Worm (Caenorhabditis elegans) whole organism, L2 larva: Measurements from ENCODE around the gene mlc-6.
A peak's percentile ranks its signal among the peaks of the same experiment; 100 is the strongest.

ENCODE experiments used
- C34F6.9 ChIP-seq: fragments of 150-350 bp; optimal IDR thresholded peaks from 2 replicates; lab custom pipeline; 2014; ENCODE audit warnings: missing biosample characterization, missing genetic modification characterization
- Y55F3AM.14 ChIP-seq: fragments of 200-800 bp; sonication (Bioruptor generic); optimal IDR thresholded peaks from 2 replicates; lab custom pipeline; 2018; ENCODE audit warnings: mild to moderate bottlenecking, missing genetic modification characterization, missing compliant biosample characterization
- ZK546.5 ChIP-seq: sonication (generic microtip); optimal IDR thresholded peaks from 2 replicates; lab custom pipeline; 2017; ENCODE audit warnings: missing biosample characterization, missing genetic modification characterization
- ama-1 ChIP-seq: fragments of 150-350 bp; optimal IDR thresholded peaks from 2 replicates; lab custom pipeline; 2018; ENCODE audit warnings: inconsistent platforms
- blmp-1 ChIP-seq: sonication (generic microtip); optimal IDR thresholded peaks from 2 replicates; lab custom pipeline; 2017; ENCODE audit warnings: missing genetic modification characterization, mild to moderate bottlenecking, missing compliant biosample characterization, antibody characterized with exemption, moderate library complexity; ENCODE audit not compliant: insufficient read depth
- ceh-16 ChIP-seq: fragments of 150-350 bp; optimal IDR thresholded peaks from 2 replicates; lab custom pipeline; 2014; ENCODE audit warnings: missing biosample characterization, missing genetic modification characterization
- ceh-82 ChIP-seq: fragments of 150-350 bp; optimal IDR thresholded peaks from 2 replicates; lab custom pipeline; 2014; ENCODE audit warnings: missing biosample characterization, missing genetic modification characterization
- crh-2 ChIP-seq: sonication (generic microtip); optimal IDR thresholded peaks from 2 replicates; lab custom pipeline; 2017; ENCODE audit warnings: missing biosample characterization, missing genetic modification characterization
- dmd-4 ChIP-seq: sonication (generic microtip); optimal IDR thresholded peaks from 2 replicates; lab custom pipeline; 2017; ENCODE audit warnings: missing biosample characterization, missing genetic modification characterization
- egl-27 ChIP-seq: sonication (generic microtip); optimal IDR thresholded peaks from 3 replicates; lab custom pipeline; 2017; ENCODE audit warnings: missing biosample characterization, missing genetic modification reagents, missing genetic modification characterization
- elt-3 ChIP-seq: sonication (generic microtip); optimal IDR thresholded peaks from 2 replicates; lab custom pipeline; 2017; ENCODE audit warnings: missing biosample characterization, missing genetic modification characterization
- lin-11 ChIP-seq: fragments of 150-350 bp; sonication (generic microtip); optimal IDR thresholded peaks from 2 replicates; lab custom pipeline; 2014; ENCODE audit warnings: missing biosample characterization, missing genetic modification characterization, inconsistent platforms, mixed read lengths
- mab-5 ChIP-seq: fragments of 150-350 bp; optimal IDR thresholded peaks from 2 replicates; lab custom pipeline; 2014; ENCODE audit warnings: missing biosample characterization, missing genetic modification characterization
- nhr-10 ChIP-seq: sonication (generic microtip); optimal IDR thresholded peaks from 2 replicates; lab custom pipeline; 2017; ENCODE audit warnings: missing biosample characterization, missing genetic modification characterization
- nhr-11 ChIP-seq: fragments of 150-350 bp; optimal IDR thresholded peaks from 2 replicates; lab custom pipeline; 2014; ENCODE audit warnings: missing biosample characterization, missing genetic modification characterization
- nhr-12 ChIP-seq: fragments of 150-350 bp; optimal IDR thresholded peaks from 2 replicates; lab custom pipeline; 2014; ENCODE audit warnings: missing biosample characterization, missing genetic modification characterization
- nhr-129 ChIP-seq: fragments of 150-350 bp; optimal IDR thresholded peaks from 2 replicates; lab custom pipeline; 2014; ENCODE audit warnings: missing biosample characterization, missing genetic modification characterization
- nhr-21 ChIP-seq: fragments of 150-350 bp; optimal IDR thresholded peaks from 2 replicates; lab custom pipeline; 2014; ENCODE audit warnings: missing biosample characterization, missing genetic modification characterization
- nhr-23 ChIP-seq: fragments of 150-350 bp; optimal IDR thresholded peaks from 2 replicates; lab custom pipeline; 2014; ENCODE audit warnings: missing biosample characterization, missing genetic modification reagents, missing genetic modification characterization
- nhr-237 ChIP-seq: fragments of 150-350 bp; optimal IDR thresholded peaks from 2 replicates; lab custom pipeline; 2014; ENCODE audit warnings: missing biosample characterization, missing genetic modification characterization
- nhr-25 ChIP-seq: fragments of 150-350 bp; sonication (generic microtip); optimal IDR thresholded peaks from 3 replicates; lab custom pipeline; 2014; ENCODE audit warnings: missing biosample characterization, missing genetic modification characterization
- nhr-6 ChIP-seq: fragments of 150-350 bp; optimal IDR thresholded peaks from 2 replicates; lab custom pipeline; 2014; ENCODE audit warnings: missing biosample characterization, missing genetic modification characterization
- nhr-77 ChIP-seq: fragments of 150-350 bp; optimal IDR thresholded peaks from 2 replicates; lab custom pipeline; 2014; ENCODE audit warnings: missing biosample characterization, missing genetic modification characterization
- peb-1 ChIP-seq: fragments of 150-350 bp; optimal IDR thresholded peaks from 2 replicates; lab custom pipeline; 2014; ENCODE audit warnings: missing biosample characterization, missing genetic modification characterization
- skn-1 ChIP-seq: sonication (generic microtip); optimal IDR thresholded peaks from 2 replicates; lab custom pipeline; 2017; ENCODE audit warnings: missing biosample characterization, missing genetic modification characterization
- sma-3 ChIP-seq: sonication (generic microtip); optimal IDR thresholded peaks from 2 replicates; lab custom pipeline; 2016; ENCODE audit warnings: missing genetic modification reagents, missing genetic modification characterization, missing compliant biosample characterization
- sma-9 ChIP-seq, 2 experiments: fragments of 150-350 bp in 1 of 2; sonication (generic microtip) in 1 of 2; optimal IDR thresholded peaks; 2 replicates each; lab custom pipeline; 2014 to 2016; ENCODE audit warnings: missing genetic modification characterization in 2 of 2, mild to moderate bottlenecking in 1 of 2, missing biosample characterization in 1 of 2, missing compliant biosample characterization in 1 of 2, missing genetic modification reagents in 1 of 2, moderate library complexity in 1 of 2
- snpc-4 ChIP-seq: fragments of 150-350 bp; optimal IDR thresholded peaks from 2 replicates; lab custom pipeline; 2014; ENCODE audit warnings: missing biosample characterization, missing genetic modification characterization
- unc-39 ChIP-seq: fragments of 150-350 bp; optimal IDR thresholded peaks from 2 replicates; lab custom pipeline; 2014; ENCODE audit warnings: missing biosample characterization, missing genetic modification characterization
- unc-62 ChIP-seq: fragments of 150-350 bp; optimal IDR thresholded peaks from 2 replicates; lab custom pipeline; 2014; ENCODE audit warnings: missing biosample characterization, missing genetic modification reagents, missing genetic modification characterization
- zag-1 ChIP-seq: fragments of 150-350 bp; optimal IDR thresholded peaks from 2 replicates; lab custom pipeline; 2014; ENCODE audit warnings: missing biosample characterization, missing genetic modification characterization
- ztf-4 ChIP-seq: fragments of 150-350 bp; optimal IDR thresholded peaks from 2 replicates; lab custom pipeline; 2014; ENCODE audit warnings: missing biosample characterization, missing genetic modification characterization

Gene mlc-6

DNA sequence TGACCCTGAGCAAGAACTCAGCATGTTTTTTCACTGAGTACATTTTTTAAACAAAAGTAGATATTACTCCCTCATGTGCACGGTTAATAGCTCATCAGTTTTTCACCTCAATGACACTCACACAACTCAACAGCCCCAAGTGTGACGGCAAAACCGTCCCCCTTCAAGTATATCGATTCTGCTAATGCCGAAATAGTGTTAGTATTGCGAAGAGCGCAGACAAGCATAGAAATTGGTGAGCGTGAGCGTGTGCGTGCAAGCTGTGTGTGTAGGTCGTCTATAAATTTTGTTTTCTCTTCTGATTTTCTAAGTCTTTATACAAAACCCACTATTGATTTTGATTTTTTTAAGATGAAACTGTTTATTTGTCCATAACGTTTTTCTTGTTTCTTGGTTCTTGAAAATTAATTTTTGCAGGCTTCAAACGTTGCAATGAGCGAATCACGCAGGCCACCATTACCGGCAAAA is 8.1 kb downstream of the mlc-6 start, which contains the start of gene K04C1.2 (continued):
- no peak for TF ChIP-seq nhr-237 (tag; lab: Kevin White, UChicago)

DNA sequence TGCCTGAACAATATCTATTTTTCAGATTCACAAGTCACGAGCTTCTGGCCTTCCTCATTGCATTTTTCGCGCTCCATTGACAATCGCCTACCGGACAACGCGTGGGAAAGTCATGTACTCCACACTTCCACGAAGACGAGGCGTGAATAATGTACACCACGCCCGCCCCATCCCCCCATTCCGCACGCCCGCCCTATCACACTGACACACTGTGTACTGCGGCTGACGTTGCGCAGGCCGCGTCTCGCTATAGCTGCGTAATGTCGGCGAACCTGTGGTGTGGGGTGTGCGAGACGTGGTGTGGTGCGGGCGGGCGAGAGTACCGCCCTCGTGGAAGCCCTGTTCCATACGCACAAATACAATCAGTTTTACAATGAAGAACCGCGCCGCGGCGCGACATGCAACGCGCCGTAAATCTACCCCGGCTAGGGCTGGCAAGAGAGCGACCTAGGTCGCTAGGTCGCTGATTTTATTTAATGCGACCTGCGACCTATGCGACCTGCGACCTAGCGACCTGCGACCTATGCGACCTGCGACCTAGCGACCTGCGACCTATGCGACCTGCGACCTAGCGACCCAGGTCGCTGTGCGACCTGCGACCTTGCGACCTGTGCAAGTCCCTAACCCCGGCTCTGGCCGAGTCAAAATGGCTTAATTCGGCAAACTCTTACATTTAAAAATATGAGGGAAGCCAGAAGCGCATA is 10.1 kb downstream of the mlc-6 start:
- no peak for TF ChIP-seq sma-3 (GFP tag; lab: Kevin White, UChicago)
- no peak for TF ChIP-seq mab-5 (tag; lab: Kevin White, UChicago)
- TF ChIP-seq ceh-82 (tag; lab: Kevin White, UChicago): no peak
- no peak for TF ChIP-seq unc-39 (tag; lab: Kevin White, UChicago)
- TF ChIP-seq nhr-129 (tag; lab: Kevin White, UChicago): no peak

DNA sequence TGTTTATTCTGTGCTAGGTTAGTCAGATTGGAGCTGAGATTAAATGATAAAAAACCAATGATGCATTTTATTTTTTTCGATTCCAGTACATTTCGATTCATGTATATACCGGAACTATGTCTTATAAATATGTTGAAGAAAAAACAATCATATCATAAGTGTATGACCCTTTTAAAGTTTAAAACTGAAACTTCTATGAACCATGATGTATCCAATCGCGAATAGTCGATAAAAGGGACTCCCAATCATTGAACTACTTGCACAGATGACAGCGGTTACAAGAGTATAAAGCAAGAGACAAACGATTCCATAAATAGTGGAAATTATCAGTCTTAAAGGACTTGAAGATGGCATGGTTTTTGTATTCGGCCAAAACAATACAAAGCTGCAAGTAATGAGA is 11.5 kb downstream of the mlc-6 start, which contains the start of gene srg-37:
Gene srg-37 (minus strand): TSS at position 101 of the 400 bp plus-strand sequence.
- TF ChIP-seq snpc-4 (tag; lab: Kevin White, UChicago): no peak
- no peak for TF ChIP-seq nhr-6 (tag; lab: Kevin White, UChicago)
- TF ChIP-seq nhr-10 (tag; lab: Kevin White, UChicago): no peak
- TF ChIP-seq skn-1 (tag; lab: Kevin White, UChicago): no peak

DNA sequence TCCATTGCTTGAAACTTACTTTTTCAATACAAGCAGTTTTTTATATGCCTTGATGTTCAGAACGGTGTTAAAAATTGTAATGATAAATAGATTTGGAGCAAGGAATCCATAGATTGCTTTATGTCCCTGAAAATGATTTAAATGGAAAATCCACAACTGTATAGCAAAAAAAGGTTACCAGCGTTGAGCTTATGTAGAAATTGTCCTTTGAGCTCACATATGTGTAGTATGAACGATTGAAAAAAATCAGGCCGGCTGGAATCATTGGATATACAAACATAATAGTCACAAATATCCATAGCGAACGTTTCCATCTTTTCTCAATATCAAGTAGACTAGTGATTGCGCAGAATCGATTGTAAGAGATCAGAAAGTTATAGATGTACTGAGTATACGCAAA is 12.1 kb downstream of the mlc-6 start, which contains the start of gene srg-36:
Gene srg-36 (minus strand): TSS at position 101 of the 400 bp plus-strand sequence.
- TF ChIP-seq skn-1 (tag; lab: Kevin White, UChicago) (no peak), nhr-77 (no peak), nhr-129 (tag; lab: Kevin White, UChicago) (no peak), elt-3 (tag; lab: Kevin White, UChicago) (no peak), unc-62 (GFP tag; lab: Kevin White, UChicago) (no peak), C34F6.9 (no peak), lin-11 (tag; lab: Kevin White, UChicago) (no peak), dmd-4 (no peak), nhr-23 (tag; lab: Kevin White, UChicago) (no peak), Y55F3AM.14 (GFP tag; lab: Kevin White, UChicago) (no peak), nhr-11 (no peak), nhr-10 (tag; lab: Kevin White, UChicago) (no peak), blmp-1 (tag; lab: Kevin White, UChicago) (no peak), ZK546.5 (tag; lab: Kevin White, UChicago) (no peak), nhr-12 (tag; lab: Kevin White, UChicago) (no peak)

DNA sequence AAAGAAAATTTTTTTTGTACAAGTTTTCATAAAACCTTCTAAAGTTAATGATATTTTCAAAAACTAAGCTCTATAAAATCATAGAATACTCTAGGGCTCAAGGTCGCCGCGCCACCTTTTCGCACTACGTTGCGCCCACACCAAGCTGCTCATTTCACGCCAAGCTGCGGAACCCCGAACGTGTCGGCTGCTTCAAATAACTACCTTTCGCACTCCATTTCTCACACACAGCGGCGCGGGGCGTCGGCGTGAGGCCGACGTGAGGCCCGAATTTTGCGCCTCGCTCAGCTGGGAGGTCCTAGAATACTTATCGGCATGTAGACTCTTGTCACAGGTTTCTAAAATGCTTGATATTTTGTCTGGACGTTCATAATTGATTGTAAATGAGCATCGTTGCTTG is 14.4 kb downstream of the mlc-6 start:
- no peak for TF ChIP-seq sma-9 (GFP tag; optimal IDR thresholded peaks at IDR 0.05; lab: Kevin White, UChicago)
- no peak for TF ChIP-seq sma-9 (tag; optimal IDR thresholded peaks at IDR 0.05; lab: Kevin White, UChicago)
- TF ChIP-seq ceh-16: no peak
- no peak for TF ChIP-seq egl-27 (tag; lab: Kevin White, UChicago)
- TF ChIP-seq ztf-4 (tag; lab: Kevin White, UChicago): no peak
- TF ChIP-seq peb-1: no peak
- TF ChIP-seq mab-5 (tag; lab: Kevin White, UChicago): no peak
- TF ChIP-seq zag-1: no peak
- TF ChIP-seq crh-2 (tag; lab: Kevin White, UChicago): no peak
- TF ChIP-seq Y55F3AM.14 (GFP tag; lab: Kevin White, UChicago): no peak

DNA sequence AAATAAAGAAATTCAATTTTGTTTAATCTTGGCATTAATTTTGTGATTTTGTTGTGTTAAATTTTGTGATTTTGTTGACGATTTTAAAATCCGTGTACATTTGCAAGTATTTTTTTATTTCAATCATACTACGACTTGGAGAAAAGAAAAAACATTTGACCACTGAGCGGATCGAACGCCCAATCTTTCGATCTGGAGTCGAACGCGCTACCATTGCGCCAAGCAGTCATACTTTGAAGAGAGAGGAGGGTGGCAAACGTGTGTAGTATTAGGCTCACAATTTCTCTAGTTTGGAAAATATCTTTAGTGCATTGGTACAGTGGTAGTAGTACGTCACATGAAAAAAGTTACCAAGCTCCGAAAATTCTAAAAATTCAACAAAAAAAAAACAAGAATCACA is 17.7 kb downstream of the mlc-6 start:
- TF ChIP-seq C34F6.9: no peak
- TF ChIP-seq nhr-129 (tag; lab: Kevin White, UChicago): peak; percentile 21
- peak; percentile 15 for TF ChIP-seq crh-2 (tag; lab: Kevin White, UChicago)
- TF ChIP-seq egl-27 (tag; lab: Kevin White, UChicago): peak; percentile 2
- no peak for TF ChIP-seq nhr-77
- no peak for TF ChIP-seq mab-5 (tag; lab: Kevin White, UChicago)
- no peak for TF ChIP-seq ama-1 (lab: Kevin White, UChicago)
- TF ChIP-seq sma-3 (GFP tag; lab: Kevin White, UChicago): peak; percentile 8
- no peak for TF ChIP-seq nhr-6 (tag; lab: Kevin White, UChicago)
- TF ChIP-seq sma-9 (GFP tag; optimal IDR thresholded peaks at IDR 0.05; lab: Kevin White, UChicago): peak; percentile 38
- no peak for TF ChIP-seq sma-9 (tag; optimal IDR thresholded peaks at IDR 0.05; lab: Kevin White, UChicago)
- TF ChIP-seq Y55F3AM.14 (GFP tag; lab: Kevin White, UChicago): no peak
- TF ChIP-seq nhr-12 (tag; lab: Kevin White, UChicago): no peak
- peak; percentile 20 for TF ChIP-seq nhr-21 (tag; lab: Kevin White, UChicago)
- TF ChIP-seq ceh-82 (tag; lab: Kevin White, UChicago): no peak
- TF ChIP-seq nhr-25 (tag; lab: Kevin White, UChicago): no peak
